Fruit fly (Drosophila melanogaster) whole organism, embryonic: Measurements from ENCODE around the gene Ipo9.
A peak's percentile ranks its signal among the peaks of the same experiment; 100 is the strongest.

Experiments used
- BEAF-32 ChIP-seq: fragments of 200-800 bp; sonication (Bioruptor generic); optimal IDR thresholded peaks from 3 replicates; lab custom pipeline; 2017; ENCODE audit warnings: missing biosample characterization, missing genetic modification characterization, mild to moderate bottlenecking, moderate library complexity, missing genetic modification reagents
- BtbVII ChIP-seq: fragments of 200-800 bp; sonication (Bioruptor generic); optimal IDR thresholded peaks from 3 replicates; lab custom pipeline; 2017; ENCODE audit warnings: missing biosample characterization, mild to moderate bottlenecking, missing genetic modification characterization
- CG1024 ChIP-seq: fragments of 200-800 bp; sonication (Bioruptor generic); IDR thresholded peaks from 2 replicates; pipeline ENCODE4 v1.3.6; 2022; ENCODE audit warnings: missing biosample characterization, missing genetic modification characterization
- CG10366 ChIP-seq: fragments of 200-800 bp; sonication (Bioruptor generic); IDR thresholded peaks from 2 replicates; pipeline ENCODE4 v1.3.6; 2022; ENCODE audit warnings: missing biosample characterization, missing genetic modification characterization
- CG12391 ChIP-seq: fragments of 200-800 bp; sonication (Bioruptor generic); optimal IDR thresholded peaks from 3 replicates; lab custom pipeline; 2018; ENCODE audit warnings: missing biosample characterization, mild to moderate bottlenecking, missing genetic modification characterization, moderate library complexity
- CG12744 ChIP-seq: fragments of 200-800 bp; sonication (Bioruptor generic); optimal IDR thresholded peaks from 2 replicates; lab custom pipeline; 2016; ENCODE audit warnings: missing biosample characterization, missing genetic modification characterization
- CG13123 ChIP-seq: fragments of 200-800 bp; sonication (Bioruptor generic); optimal IDR thresholded peaks from 2 replicates; lab custom pipeline; 2016; ENCODE audit warnings: missing biosample characterization, missing genetic modification characterization
- CG14965 ChIP-seq: fragments of 200-800 bp; sonication (Bioruptor generic); optimal IDR thresholded peaks from 2 replicates; lab custom pipeline; 2016; ENCODE audit warnings: missing biosample characterization, missing genetic modification characterization, borderline replicate concordance
- CG1529 ChIP-seq: fragments of 200-800 bp; sonication (Bioruptor generic); optimal IDR thresholded peaks from 3 replicates; lab custom pipeline; 2018; ENCODE audit warnings: missing biosample characterization, missing genetic modification characterization
- CG17568 ChIP-seq: fragments of 200-800 bp; sonication (Bioruptor generic); optimal IDR thresholded peaks from 2 replicates; lab custom pipeline; 2018; ENCODE audit warnings: missing biosample characterization, mild to moderate bottlenecking, missing genetic modification characterization, moderate library complexity
- CG18599 ChIP-seq: fragments of 200-800 bp; sonication (Bioruptor generic); optimal IDR thresholded peaks from 3 replicates; lab custom pipeline; 2017; ENCODE audit warnings: missing biosample characterization, missing genetic modification characterization, mild to moderate bottlenecking, moderate library complexity, missing genetic modification reagents
- CG2199 ChIP-seq: fragments of 200-800 bp; sonication (Bioruptor generic); IDR thresholded peaks from 3 replicates; pipeline ENCODE4 v1.3.6; 2022; ENCODE audit warnings: missing biosample characterization, missing genetic modification characterization
- CG3163 ChIP-seq: fragments of 200-800 bp; sonication (Bioruptor generic); optimal IDR thresholded peaks from 3 replicates; lab custom pipeline; 2016; ENCODE audit warnings: missing biosample characterization, missing genetic modification characterization
- CG32767 ChIP-seq: fragments of 200-800 bp; sonication (Bioruptor generic); IDR thresholded peaks from 2 replicates; pipeline ENCODE4 v1.3.6; 2022; ENCODE audit warnings: missing biosample characterization, missing genetic modification characterization
- CG32772 ChIP-seq: fragments of 200-800 bp; sonication (Bioruptor generic); IDR thresholded peaks from 2 replicates; pipeline ENCODE4 v1.3.6; 2022; ENCODE audit warnings: missing biosample characterization, missing genetic modification characterization
- CG33557 ChIP-seq: fragments of 200-800 bp; sonication (Bioruptor generic); optimal IDR thresholded peaks from 2 replicates; lab custom pipeline; 2019; ENCODE audit warnings: missing biosample characterization, mild to moderate bottlenecking, missing genetic modification characterization, moderate library complexity
- CG3847 ChIP-seq: fragments of 200-800 bp; sonication (Bioruptor generic); IDR thresholded peaks from 2 replicates; pipeline ENCODE4 v1.3.6; 2022; ENCODE audit warnings: missing biosample characterization, missing genetic modification characterization
- CG4424 ChIP-seq: fragments of 200-800 bp; sonication (Bioruptor generic); optimal IDR thresholded peaks from 3 replicates; lab custom pipeline; 2016; ENCODE audit warnings: missing biosample characterization, missing genetic modification characterization
- CG4854 ChIP-seq: fragments of 200-800 bp; sonication (Bioruptor generic); optimal IDR thresholded peaks from 2 replicates; lab custom pipeline; 2016; ENCODE audit warnings: missing biosample characterization, missing genetic modification characterization, inconsistent platforms
- CG5245 ChIP-seq: fragments of 200-800 bp; sonication (Bioruptor generic); optimal IDR thresholded peaks from 3 replicates; lab custom pipeline; 2016; ENCODE audit warnings: missing biosample characterization, missing genetic modification characterization
- CG6813 ChIP-seq: fragments of 200-800 bp; sonication (Bioruptor generic); optimal IDR thresholded peaks from 2 replicates; lab custom pipeline; 2017; ENCODE audit warnings: missing biosample characterization, missing genetic modification characterization, mild to moderate bottlenecking, moderate library complexity, missing genetic modification reagents
- CG9727 ChIP-seq: fragments of 200-800 bp; sonication (Bioruptor generic); optimal IDR thresholded peaks from 3 replicates; lab custom pipeline; 2017; ENCODE audit warnings: missing biosample characterization, mild to moderate bottlenecking, missing genetic modification characterization
- CTCF ChIP-seq: fragments of 200-800 bp; sonication (Bioruptor generic); optimal IDR thresholded peaks from 2 replicates; lab custom pipeline; 2017; ENCODE audit warnings: missing biosample characterization, mild to moderate bottlenecking, missing genetic modification characterization, moderate library complexity
- Gug ChIP-seq: fragments of 200-800 bp; sonication (Bioruptor generic); IDR thresholded peaks from 4 replicates; pipeline ENCODE4 v1.3.6; 2022; ENCODE audit warnings: missing biosample characterization, missing genetic modification characterization
- H2.0 ChIP-seq: fragments of 200-800 bp; sonication (Bioruptor generic); IDR thresholded peaks from 2 replicates; pipeline ENCODE4 v1.3.6; 2022; ENCODE audit warnings: missing biosample characterization, missing genetic modification characterization
- HLH54F ChIP-seq: fragments of 200-800 bp; sonication (Bioruptor generic); optimal IDR thresholded peaks from 3 replicates; lab custom pipeline; 2016; ENCODE audit warnings: missing biosample characterization, missing genetic modification characterization
- Jarid2 ChIP-seq: fragments of 200-800 bp; sonication (Bioruptor generic); optimal IDR thresholded peaks from 3 replicates; lab custom pipeline; 2017; ENCODE audit warnings: mild to moderate bottlenecking, missing biosample characterization, missing genetic modification reagents, missing genetic modification characterization
- Lhr ChIP-seq: fragments of 200-800 bp; sonication (Bioruptor generic); optimal IDR thresholded peaks from 3 replicates; lab custom pipeline; 2017; ENCODE audit warnings: mild to moderate bottlenecking, missing biosample characterization, missing genetic modification reagents, missing genetic modification characterization
- Mes4 ChIP-seq: fragments of 200-800 bp; sonication (Bioruptor generic); optimal IDR thresholded peaks from 2 replicates; lab custom pipeline; 2016; ENCODE audit warnings: missing biosample characterization, missing genetic modification characterization
- NfI ChIP-seq: fragments of 200-800 bp; sonication (Bioruptor generic); optimal IDR thresholded peaks from 3 replicates; lab custom pipeline; 2018; ENCODE audit warnings: missing biosample characterization, mild to moderate bottlenecking, missing genetic modification characterization, moderate library complexity
- Side ChIP-seq: fragments of 200-800 bp; sonication (Bioruptor generic); optimal IDR thresholded peaks from 2 replicates; lab custom pipeline; 2016; ENCODE audit warnings: missing biosample characterization, missing genetic modification characterization
- Sry-β ChIP-seq: fragments of 200-800 bp; sonication (Bioruptor generic); optimal IDR thresholded peaks from 2 replicates; lab custom pipeline; 2018; ENCODE audit warnings: missing biosample characterization, mild to moderate bottlenecking, missing genetic modification characterization, moderate library complexity
- Trl ChIP-seq, 3 experiments: fragments of >200 bp in 2 of 3; fragments of 200-800 bp in 1 of 3; sonication (Bioruptor generic) in 1 of 3; optimal IDR thresholded peaks; 2 replicates in 1 of 3; 3 replicates in 2 of 3; lab custom pipeline; 2016 to 2017; ENCODE audit warnings: missing biosample characterization in 1 of 3, missing genetic modification characterization in 1 of 3
- Vsx1 ChIP-seq: fragments of 200-800 bp; sonication (Bioruptor generic); optimal IDR thresholded peaks from 2 replicates; lab custom pipeline; 2017; ENCODE audit warnings: missing biosample characterization, mild to moderate bottlenecking, missing genetic modification characterization, missing genetic modification reagents
- Xrp1 ChIP-seq: fragments of 200-800 bp; sonication (Bioruptor generic); IDR thresholded peaks from 2 replicates; pipeline ENCODE4 v1.3.6; 2022; ENCODE audit warnings: missing biosample characterization, missing genetic modification characterization
- chif ChIP-seq, 2 experiments: fragments of 200-800 bp; sonication (Bioruptor generic); optimal IDR thresholded peaks; 3 replicates each; lab custom pipeline; 2016; ENCODE audit warnings: missing biosample characterization in 2 of 2, missing genetic modification characterization in 2 of 2
- chn ChIP-seq: fragments of 200-800 bp; sonication (Bioruptor generic); optimal IDR thresholded peaks from 2 replicates; lab custom pipeline; 2016; ENCODE audit warnings: missing biosample characterization, missing genetic modification characterization
- dati ChIP-seq: fragments of 200-800 bp; sonication (Bioruptor generic); IDR thresholded peaks from 2 replicates; pipeline ENCODE4 v1.3.6; 2022; ENCODE audit warnings: missing biosample characterization, missing genetic modification characterization
- gsb ChIP-seq: fragments of 200-800 bp; sonication (Bioruptor generic); IDR thresholded peaks from 2 replicates; pipeline ENCODE4 v1.3.6; 2022; ENCODE audit warnings: missing biosample characterization, missing genetic modification characterization
- gt ChIP-seq: fragments of 200-800 bp; sonication (Bioruptor generic); IDR thresholded peaks from 2 replicates; pipeline ENCODE4 v1.3.6; 2022; ENCODE audit warnings: missing biosample characterization, missing genetic modification characterization
- maf-S ChIP-seq: fragments of 200-800 bp; sonication (Bioruptor generic); optimal IDR thresholded peaks from 2 replicates; lab custom pipeline; 2016; ENCODE audit warnings: missing biosample characterization, missing genetic modification characterization
- nmo ChIP-seq: fragments of 200-800 bp; sonication (Bioruptor generic); optimal IDR thresholded peaks from 2 replicates; lab custom pipeline; 2018; ENCODE audit warnings: missing biosample characterization, mild to moderate bottlenecking, missing genetic modification characterization, moderate library complexity
- oc ChIP-seq: fragments of 200-800 bp; sonication (Bioruptor generic); optimal IDR thresholded peaks from 2 replicates; lab custom pipeline; 2018; ENCODE audit warnings: missing biosample characterization, mild to moderate bottlenecking, missing genetic modification characterization, moderate library complexity
- pb ChIP-seq: fragments of 200-800 bp; sonication (Bioruptor generic); optimal IDR thresholded peaks from 3 replicates; lab custom pipeline; 2016; ENCODE audit warnings: missing biosample characterization, missing genetic modification characterization
- pfk ChIP-seq: fragments of 200-800 bp; sonication (Bioruptor generic); optimal IDR thresholded peaks from 2 replicates; lab custom pipeline; 2018; ENCODE audit warnings: missing biosample characterization, mild to moderate bottlenecking, missing genetic modification characterization, moderate library complexity
- ro ChIP-seq: fragments of 200-800 bp; sonication (Bioruptor generic); IDR thresholded peaks from 2 replicates; pipeline ENCODE4 v1.3.6; 2022; ENCODE audit warnings: missing biosample characterization, missing genetic modification characterization
- sqz ChIP-seq: fragments of 200-800 bp; sonication (Bioruptor generic); optimal IDR thresholded peaks from 3 replicates; lab custom pipeline; 2018; ENCODE audit warnings: missing biosample characterization, mild to moderate bottlenecking, missing genetic modification characterization
- vvl ChIP-seq: fragments of 200-800 bp; sonication (Bioruptor generic); IDR thresholded peaks from 2 replicates; pipeline ENCODE4 v1.3.6; 2022; ENCODE audit warnings: missing biosample characterization, missing genetic modification characterization
- wek ChIP-seq: fragments of 200-800 bp; sonication (Bioruptor generic); optimal IDR thresholded peaks from 3 replicates; lab custom pipeline; 2018; ENCODE audit warnings: missing biosample characterization, mild to moderate bottlenecking, missing genetic modification characterization, moderate library complexity
- z ChIP-seq: fragments of 200-800 bp; sonication (Bioruptor generic); IDR thresholded peaks from 3 replicates; pipeline ENCODE4 v1.3.6; 2022; ENCODE audit warnings: missing biosample characterization, missing genetic modification characterization

The Ipo9 gene

dm6 chr3R:11392805-11393204 lies 19.5 kb upstream of the Ipo9 start (continued):
- TF ChIP-seq H2.0 (GFP tag; lab: Robert Waterston, UW) (peak; percentile 57), HLH54F (GFP tag; lab: Kevin White, UChicago) (no peak), CG18599 (no peak), CG17568 (GFP tag; lab: Kevin White, UChicago) (peak; percentile 53), sqz (GFP tag; lab: Kevin White, UChicago) (peak; percentile 72), CG3847 (GFP tag; lab: Robert Waterston, UW) (no peak), chif (GFP tag; optimal IDR thresholded peaks at IDR 0.05; lab: Kevin White, UChicago) (peak; percentile 33 to 75), CG13123 (GFP tag; lab: Kevin White, UChicago) (no peak), dati (GFP tag; lab: Robert Waterston, UW) (peak; percentile 59; the same call in 1 of the 2 replicates), Jarid2 (GFP tag; lab: Kevin White, UChicago) (peak; percentile 42), nmo (GFP tag; lab: Kevin White, UChicago) (peak; percentile 63), gsb (GFP tag; lab: Robert Waterston, UW) (0 out of 2 replicates have a peak, but pooled peaks have one; percentile 40), CG4854 (GFP tag; lab: Kevin White, UChicago) (no peak), gt (GFP tag; lab: Robert Waterston, UW) (peak; percentile 63), BEAF-32 (no peak), Vsx1 (peak; percentile 56), CTCF (GFP tag; lab: Kevin White, UChicago) (peak; percentile 47), CG2199 (GFP tag; lab: Robert Waterston, UW) (0 out of 3 replicates have a peak, but pooled peaks have one; percentile 21), Xrp1 (GFP tag; lab: Robert Waterston, UW) (peak; percentile 53; the same call in 1 of the 2 replicates), CG6813 (GFP tag; lab: Kevin White, UChicago) (peak; percentile 82), Mes4 (GFP tag; lab: Kevin White, UChicago) (peak; percentile 82), CG32772 (GFP tag; lab: Robert Waterston, UW) (peak; percentile 57), CG1529 (GFP tag; lab: Kevin White, UChicago) (peak; percentile 71), CG9727 (peak; percentile 85), CG10366 (GFP tag; lab: Robert Waterston, UW) (peak; percentile 42), CG1024 (peak; percentile 55; the same call in 1 of the 2 replicates), chn (GFP tag; lab: Kevin White, UChicago) (peak; percentile 62), CG5245 (peak; percentile 47), oc (tag; lab: Kevin White, UChicago) (no peak), Gug (GFP tag; lab: Robert Waterston, UW) (peak; percentile 57; the same call in 2 of the 4 replicates), Side (GFP tag; lab: Kevin White, UChicago) (peak; percentile 72), vvl (GFP tag; lab: Robert Waterston, UW) (no peak), z (GFP tag; lab: Robert Waterston, UW) (0 out of 3 replicates have a peak, but pooled peaks have one; percentile 55), ro (0 out of 2 replicates have a peak, but pooled peaks have one; percentile 37), wek (GFP tag; lab: Kevin White, UChicago) (peak; percentile 84), CG12391 (tag; lab: Kevin White, UChicago) (peak; percentile 51), maf-S (peak; percentile 12), CG4424 (GFP tag; lab: Kevin White, UChicago) (peak; percentile 77), NfI (GFP tag; lab: Kevin White, UChicago) (peak; percentile 81), Trl (optimal IDR thresholded peaks at IDR 0.05; lab: Kevin White, UChicago) (peak in 1 of 2 experiments; percentile 8), Trl (GFP tag; optimal IDR thresholded peaks at IDR 0.05; lab: Kevin White, UChicago) (peak; percentile 69), CG33557 (peak; percentile 86), CG32767 (GFP tag; lab: Robert Waterston, UW) (no peak), Lhr (GFP tag; lab: Kevin White, UChicago) (peak; percentile 62), Sry-β (GFP tag; lab: Kevin White, UChicago) (peak; percentile 33), CG12744 (GFP tag; lab: Kevin White, UChicago) (peak; percentile 73), pb (GFP tag; lab: Kevin White, UChicago) (peak; percentile 71), pfk (GFP tag; lab: Kevin White, UChicago) (peak; percentile 41), CG3163 (GFP tag; lab: Kevin White, UChicago) (peak; percentile 2), BtbVII (peak; percentile 24), CG14965 (GFP tag; lab: Kevin White, UChicago) (peak; percentile 1)
